Worm (Caenorhabditis elegans) whole organism, midembryonic: Measurements from ENCODE around the gene C12D8.9.

Experiments
- T22C8.4 ChIP-seq: fragments of 200-800 bp; sonication (Bioruptor generic); IDR thresholded peaks from 2 replicates; pipeline ENCODE4 v1.3.6; 2022; ENCODE audit warnings: missing genetic modification characterization, missing compliant biosample characterization
- cog-1 ChIP-seq: sonication (generic microtip); optimal IDR thresholded peaks from 2 replicates; lab custom pipeline; 2016; ENCODE audit warnings: missing genetic modification characterization, missing compliant biosample characterization
- flt-1 ChIP-seq: fragments of 200-800 bp; sonication (Bioruptor generic); IDR thresholded peaks from 2 replicates; pipeline ENCODE4 v1.3.6; 2022; ENCODE audit warnings: missing genetic modification characterization, missing compliant biosample characterization
- klf-2 ChIP-seq: fragments of 200-800 bp; sonication (Bioruptor generic); conservative IDR thresholded peaks from 2 replicates; pipeline ENCODE4 v1.3.6; 2022; ENCODE audit warnings: missing genetic modification reagents, missing genetic modification characterization, missing compliant biosample characterization
- med-1 ChIP-seq: sonication (generic microtip); optimal IDR thresholded peaks from 2 replicates; lab custom pipeline; 2017; ENCODE audit warnings: missing genetic modification characterization, mild to moderate bottlenecking, missing compliant biosample characterization, antibody characterized with exemption, missing genetic modification reagents; ENCODE audit not compliant: insufficient read depth
- ref-1 ChIP-seq: fragments of 200-800 bp; sonication (Bioruptor generic); conservative IDR thresholded peaks from 2 replicates; pipeline ENCODE4 v1.3.6; 2022; ENCODE audit warnings: missing genetic modification reagents, missing genetic modification characterization, missing compliant biosample characterization
- tab-1 ChIP-seq: fragments of 200-800 bp; sonication (Bioruptor generic); IDR thresholded peaks from 2 replicates; pipeline ENCODE4 v1.3.6; 2022; ENCODE audit warnings: missing genetic modification characterization, missing compliant biosample characterization
- ztf-23 ChIP-seq: fragments of 200-800 bp; sonication (Bioruptor generic); IDR thresholded peaks from 2 replicates; pipeline ENCODE4 v1.3.6; 2022; ENCODE audit warnings: missing genetic modification reagents, missing genetic modification characterization, missing compliant biosample characterization
- ztf-29 ChIP-seq: fragments of 200-800 bp; sonication (Bioruptor generic); IDR thresholded peaks from 2 replicates; pipeline ENCODE4 v1.3.6; 2022; ENCODE audit warnings: missing genetic modification reagents, missing genetic modification characterization, missing compliant biosample characterization

DNA sequence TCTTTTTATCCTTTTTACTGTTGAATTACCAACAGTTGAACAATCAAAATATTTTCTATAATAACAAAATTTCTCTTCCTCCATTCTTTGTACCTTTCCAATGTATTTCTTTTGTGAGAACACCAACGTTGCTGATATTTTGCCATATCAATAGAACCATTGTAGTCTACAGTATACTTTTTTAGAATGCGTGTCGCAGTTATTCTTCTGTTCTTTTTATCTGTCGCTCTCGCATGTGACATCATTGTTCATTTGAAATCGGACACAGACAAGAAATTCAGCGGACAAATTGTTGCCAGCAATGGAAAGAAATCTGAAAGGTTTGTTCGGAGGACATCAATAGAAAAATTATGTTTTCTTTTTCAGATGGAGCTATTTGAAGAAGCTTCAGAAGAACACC, 41.1 kb downstream of the C12D8.9 start, which contains the start of gene ZK856.7:
- TF ChIP-seq cog-1 (tag; lab: Kevin White, UChicago) (no peak), ztf-23 (GFP tag; lab: Robert Waterston, UW) (no peak), klf-2 (GFP tag; lab: Robert Waterston, UW) (no peak), T22C8.4 (GFP tag; lab: Robert Waterston, UW) (no peak), ref-1 (GFP tag; lab: Robert Waterston, UW) (no peak), ztf-29 (GFP tag; lab: Robert Waterston, UW) (no peak), flt-1 (GFP tag; lab: Robert Waterston, UW) (no peak), med-1 (GFP tag; lab: Kevin White, UChicago) (no peak), tab-1 (GFP tag; lab: Robert Waterston, UW) (no peak)
